Fruit fly (Drosophila melanogaster): Measurements from ENCODE around the gene Eogt.

The Eogt gene

dm6 chr2L:2373818-2374746 is 6.8 kb upstream of the Eogt start, which contains the start of the genes CG3609 and CG15390 (continued):
- TF ChIP-seq CG3407 (GFP tag; optimal IDR thresholded peaks at IDR 0.05) (peak; percentile 41), Bdp1 (GFP tag; optimal IDR thresholded peaks at IDR 0.05) (peak; percentile 51), CG8290 (GFP tag; optimal IDR thresholded peaks at IDR 0.05) (peak; percentile 78), CG8290 (tag; optimal IDR thresholded peaks at IDR 0.05) (peak; percentile 8 to 99), CG10543 (GFP tag; optimal IDR thresholded peaks at IDR 0.05) (peak; percentile 90), CG12236 (GFP tag; optimal IDR thresholded peaks at IDR 0.05) (peak; percentile 62), CG9876 (GFP tag; optimal IDR thresholded peaks at IDR 0.05) (peak; percentile 75), crc (GFP tag; optimal IDR thresholded peaks at IDR 0.05) (peak; percentile 79), Dad (GFP tag; optimal IDR thresholded peaks at IDR 0.05) (peak; percentile 85), gce (GFP tag; IDR thresholded peaks at IDR 0.05) (peak; percentile 44; the same call in 1 of the 3 replicates), yki (optimal IDR thresholded peaks at IDR 0.05) (no peak), pfk (GFP tag; optimal IDR thresholded peaks at IDR 0.05) (peak; percentile 41), pb (GFP tag; optimal IDR thresholded peaks at IDR 0.05) (peak; percentile 78), unpg (GFP tag; optimal IDR thresholded peaks at IDR 0.05) (peak; percentile 81), pita (GFP tag; optimal IDR thresholded peaks at IDR 0.05) (no peak), CG14441 (GFP tag; IDR thresholded peaks at IDR 0.05) (peak; percentile 75), CG7357 (GFP tag; IDR thresholded peaks at IDR 0.05) (peak; percentile 33; the same call in 1 of the 3 replicates), CG18619 (GFP tag; optimal IDR thresholded peaks at IDR 0.05) (peak; percentile 69), Xrp1 (GFP tag; IDR thresholded peaks at IDR 0.05) (peak; percentile 82), CG32772 (GFP tag; IDR thresholded peaks at IDR 0.05) (peak; percentile 77), CG6791 (GFP tag; IDR thresholded peaks at IDR 0.05; ENCODE audit: partially characterized antibody) (peak; percentile 39; the same call in 1 of the 3 replicates), hkb (optimal IDR thresholded peaks at IDR 0.05) (no peak), hkb (GFP tag; IDR thresholded peaks at IDR 0.05) (peak; percentile 68), CG32767 (GFP tag; IDR thresholded peaks at IDR 0.05) (peak; percentile 62), B-H1 (GFP tag; IDR thresholded peaks at IDR 0.05) (peak; percentile 66), ttk (GFP tag; IDR thresholded peaks at IDR 0.05) (peak; percentile 57; the same call in 1 of the 2 replicates), chn (GFP tag; optimal IDR thresholded peaks at IDR 0.05) (peak; percentile 94), CG14014 (GFP tag; IDR thresholded peaks at IDR 0.05) (peak; percentile 88), Lhr (GFP tag; optimal IDR thresholded peaks at IDR 0.05) (no peak), Hsf (GFP tag; optimal IDR thresholded peaks at IDR 0.05) (peak; percentile 89), cad (GFP tag; optimal IDR thresholded peaks at IDR 0.05) (no peak), CG18764 (GFP tag; optimal IDR thresholded peaks at IDR 0.05) (peak; percentile 28), fd96Cb (tag; optimal IDR thresholded peaks at IDR 0.05) (peak; percentile 35), ham (GFP tag; IDR thresholded peaks at IDR 0.05) (no peak; the same call in 1 of the 2 replicates), CG15479 (GFP tag; optimal IDR thresholded peaks at IDR 0.05) (no peak), nau (GFP tag; optimal IDR thresholded peaks at IDR 0.05) (no peak), CG30020 (tag; optimal IDR thresholded peaks at IDR 0.05) (peak; percentile 63), CG4707 (GFP tag; optimal IDR thresholded peaks at IDR 0.05) (peak; percentile 76), CkIIα-i1 (GFP tag; IDR thresholded peaks at IDR 0.05) (0 out of 2 replicates have a peak, but pooled peaks have one; percentile 5), Adf1 (GFP tag; IDR thresholded peaks at IDR 0.05) (peak; percentile 52; the same call in 1 of the 2 replicates), CG12071 (GFP tag; optimal IDR thresholded peaks at IDR 0.05) (peak; percentile 77), CG11093 (GFP tag; IDR thresholded peaks at IDR 0.05) (peak; percentile 65; the same call in 1 of the 3 replicates), ERR (GFP tag; optimal IDR thresholded peaks at IDR 0.05) (peak; percentile 91), cg (GFP tag; optimal IDR thresholded peaks at IDR 0.05) (peak; percentile 52), Asciz (GFP tag; optimal IDR thresholded peaks at IDR 0.05) (peak; percentile 29), h (optimal IDR thresholded peaks at IDR 0.05) (no peak), NC2α (GFP tag; optimal IDR thresholded peaks at IDR 0.05) (peak; percentile 51), CG7271 (tag; optimal IDR thresholded peaks at IDR 0.05) (no peak), dan (GFP tag; IDR thresholded peaks at IDR 0.05) (no peak), CG12659 (GFP tag; optimal IDR thresholded peaks at IDR 0.05) (peak; percentile 75)

All from whole organism, embryonic.